Fruit fly (Drosophila melanogaster): ENCODE results near the gene AP-1gamma.
A peak's percentile ranks its signal among the peaks of the same experiment; 100 is the strongest.

Gene AP-1gamma

dm6 chrX:9067754-9068477 is 40.6 kb upstream of the AP-1gamma start, which contains the start of gene CG15365 (continued):
- TF ChIP-seq z (GFP tag; IDR thresholded peaks at IDR 0.05) (no peak), Camta (GFP tag; optimal IDR thresholded peaks at IDR 0.05) (no peak), CG16863 (GFP tag; optimal IDR thresholded peaks at IDR 0.05) (no peak), chm (GFP tag; IDR thresholded peaks at IDR 0.05) (no peak; the same call in 1 of the 2 replicates), wdn (GFP tag; IDR thresholded peaks at IDR 0.05) (no peak), lilli (GFP tag; optimal IDR thresholded peaks at IDR 0.05) (no peak), CG4820 (GFP tag; optimal IDR thresholded peaks at IDR 0.05) (no peak), gfzf (GFP tag; optimal IDR thresholded peaks at IDR 0.05) (no peak), E2f2 (GFP tag; IDR thresholded peaks at IDR 0.05) (no peak), yki (optimal IDR thresholded peaks at IDR 0.05) (no peak), sens-2 (GFP tag; IDR thresholded peaks at IDR 0.05) (no peak), CG13287 (GFP tag; IDR thresholded peaks at IDR 0.05; ENCODE audit: partially characterized antibody) (peak; percentile 11; the same call in 1 of the 2 replicates), aop (GFP tag; IDR thresholded peaks at IDR 0.05) (no peak)

- TF ChIP-seq ems (GFP tag; optimal IDR thresholded peaks at IDR 0.05): no peak
- no peak for TF ChIP-seq CG30403 (GFP tag; optimal IDR thresholded peaks at IDR 0.05)
- TF ChIP-seq gt (GFP tag; IDR thresholded peaks at IDR 0.05): no peak
- no peak for TF ChIP-seq cg (GFP tag; optimal IDR thresholded peaks at IDR 0.05)
- TF ChIP-seq CG18764 (GFP tag; optimal IDR thresholded peaks at IDR 0.05): no peak
- TF ChIP-seq CG2129 (GFP tag; IDR thresholded peaks at IDR 0.05; ENCODE audit: partially characterized antibody): no peak
- 0 out of 2 replicates have a peak, but pooled peaks have one; percentile 12 for TF ChIP-seq HLH3B (GFP tag; IDR thresholded peaks at IDR 0.05)
- no peak for TF ChIP-seq chinmo (GFP tag; IDR thresholded peaks at IDR 0.05; ENCODE audit: partially characterized antibody)
- TF ChIP-seq CG34376 (GFP tag; optimal IDR thresholded peaks at IDR 0.05): no peak
- TF ChIP-seq CG16779 (GFP tag; IDR thresholded peaks at IDR 0.05): 0 out of 2 replicates have a peak, but pooled peaks have one; percentile 4
- TF ChIP-seq CG12769 (tag; optimal IDR thresholded peaks at IDR 0.05): peak; percentile 31
- no peak for TF ChIP-seq CG15073 (GFP tag; optimal IDR thresholded peaks at IDR 0.05)
- no peak for TF ChIP-seq hth (optimal IDR thresholded peaks at IDR 0.05)
- TF ChIP-seq CG12104 (GFP tag; optimal IDR thresholded peaks at IDR 0.05): no peak
- TF ChIP-seq CG9797 (GFP tag; optimal IDR thresholded peaks at IDR 0.05): no peak
- TF ChIP-seq CG18599 (GFP tag; optimal IDR thresholded peaks at IDR 0.05): no peak
- TF ChIP-seq CG6175 (GFP tag; IDR thresholded peaks at IDR 0.05): no peak
- TF ChIP-seq CG8359 (GFP tag; optimal IDR thresholded peaks at IDR 0.05; ENCODE audit: borderline replicate concordance): no peak
- TF ChIP-seq pan (optimal IDR thresholded peaks at IDR 0.05): no peak
- TF ChIP-seq pan (GFP tag; optimal IDR thresholded peaks at IDR 0.05 in 1 of 2, IDR thresholded peaks at IDR 0.05 in 1 of 2): peak in 1 of 2 experiments; percentile 45
- TF ChIP-seq C15 (GFP tag; IDR thresholded peaks at IDR 0.05): 0 out of 3 replicates have a peak, but pooled peaks have one; percentile 29
- TF ChIP-seq vvl (GFP tag; IDR thresholded peaks at IDR 0.05): peak; percentile 38; the same call in 1 of the 2 replicates
- TF ChIP-seq zfh1 (GFP tag; IDR thresholded peaks at IDR 0.05): peak; percentile 51; the same call in 2 of the 3 replicates
- TF ChIP-seq CG9876 (GFP tag; optimal IDR thresholded peaks at IDR 0.05): no peak
- no peak for TF ChIP-seq CG2712 (tag; optimal IDR thresholded peaks at IDR 0.05)
- 0 out of 2 replicates have a peak, but pooled peaks have one; percentile 16 for TF ChIP-seq Awh (GFP tag; IDR thresholded peaks at IDR 0.05)
- no peak for TF ChIP-seq CG4360 (GFP tag; IDR thresholded peaks at IDR 0.05)
- TF ChIP-seq CG9817 (tag; optimal IDR thresholded peaks at IDR 0.05): no peak
- TF ChIP-seq CG3847 (GFP tag; IDR thresholded peaks at IDR 0.05): no peak
- no peak for TF ChIP-seq Antp (GFP tag; optimal IDR thresholded peaks at IDR 0.05)
- TF ChIP-seq maf-S (GFP tag; optimal IDR thresholded peaks at IDR 0.05): no peak
- 0 out of 3 replicates have a peak, but pooled peaks have one; percentile 44 for TF ChIP-seq Mrtf (GFP tag; IDR thresholded peaks at IDR 0.05)
- 0 out of 3 replicates have a peak, but pooled peaks have one; percentile 39 for TF ChIP-seq CG11456 (GFP tag; IDR thresholded peaks at IDR 0.05)
- no peak for TF ChIP-seq CG11093 (GFP tag; IDR thresholded peaks at IDR 0.05)
- no peak for TF ChIP-seq trh (GFP tag; optimal IDR thresholded peaks at IDR 0.05)
- TF ChIP-seq CG8290 (GFP tag; optimal IDR thresholded peaks at IDR 0.05): no peak
- peak in 1 of 2 experiments; percentile 66 for TF ChIP-seq CG8290 (tag; optimal IDR thresholded peaks at IDR 0.05)
- no peak for TF ChIP-seq amos (GFP tag; IDR thresholded peaks at IDR 0.05; ENCODE audit: partially characterized antibody)
Observed at dm6 chrX:9068822-9069221, 39.7 kb upstream of the AP-1gamma start.
